Fruit fly (Drosophila melanogaster): Measurements from ENCODE around the gene CG5114.
A peak's percentile ranks its signal among the peaks of the same experiment; 100 is the strongest.

Gene CG5114

dm6 chr3L:15013957-15014692, 31.5 kb downstream of the CG5114 start, which contains the start of gene Reck (continued):
- no peak; the same call in 1 of the 2 replicates for TF ChIP-seq bbx (GFP tag; IDR thresholded peaks at IDR 0.05; ENCODE audit: partially characterized antibody)
- no peak for TF ChIP-seq CG10565 (GFP tag; optimal IDR thresholded peaks at IDR 0.05)
- peak; percentile 34; the same call in 1 of the 2 replicates for TF ChIP-seq CG3847 (GFP tag; IDR thresholded peaks at IDR 0.05)
- peak in 1 of 2 experiments; percentile 13 for TF ChIP-seq crp (GFP tag; optimal IDR thresholded peaks at IDR 0.05)
- TF ChIP-seq hkb (optimal IDR thresholded peaks at IDR 0.05), result no peak
- TF ChIP-seq hkb (GFP tag; IDR thresholded peaks at IDR 0.05), result peak; percentile 95
- TF ChIP-seq CHES-1-like (GFP tag; optimal IDR thresholded peaks at IDR 0.05), result no peak
- TF ChIP-seq CG16813 (GFP tag; IDR thresholded peaks at IDR 0.05; ENCODE audit: partially characterized antibody), result no peak
- no peak for TF ChIP-seq HLH4C (GFP tag; IDR thresholded peaks at IDR 0.05; ENCODE audit: partially characterized antibody)
- no peak for TF ChIP-seq YL-1 (GFP tag; optimal IDR thresholded peaks at IDR 0.05)
- no peak for TF ChIP-seq lov (optimal IDR thresholded peaks at IDR 0.05)
- peak; percentile 85; the same call in 2 of the 3 replicates for TF ChIP-seq lov (GFP tag; IDR thresholded peaks at IDR 0.05)
- no peak for TF ChIP-seq crol (GFP tag; IDR thresholded peaks at IDR 0.05)
- TF ChIP-seq Six4 (GFP tag; optimal IDR thresholded peaks at IDR 0.05), result peak; percentile 79
- peak; percentile 29; the same call in 1 of the 2 replicates for TF ChIP-seq aop (GFP tag; IDR thresholded peaks at IDR 0.05)

- no peak for TF ChIP-seq CG17802 (tag; optimal IDR thresholded peaks at IDR 0.05)
- TF ChIP-seq cato (GFP tag; optimal IDR thresholded peaks at IDR 0.05; ENCODE audit: borderline replicate concordance), result no peak
- peak; percentile 93 for TF ChIP-seq gsb-n (tag; optimal IDR thresholded peaks at IDR 0.05)
- TF ChIP-seq Vsx1 (GFP tag; optimal IDR thresholded peaks at IDR 0.05), result no peak
- peak; percentile 59 for TF ChIP-seq abd-A (tag; optimal IDR thresholded peaks at IDR 0.05)
- TF ChIP-seq CG8290 (GFP tag; optimal IDR thresholded peaks at IDR 0.05), result no peak
- TF ChIP-seq CG8290 (tag; optimal IDR thresholded peaks at IDR 0.05), result no peak
- peak; percentile 32 for TF ChIP-seq cad (GFP tag; optimal IDR thresholded peaks at IDR 0.05)
- peak; percentile 73 for TF ChIP-seq Nf-YB (GFP tag; optimal IDR thresholded peaks at IDR 0.05)
- TF ChIP-seq Pdp1 (GFP tag; optimal IDR thresholded peaks at IDR 0.05), result no peak
- TF ChIP-seq Awh (GFP tag; IDR thresholded peaks at IDR 0.05), result no peak
- TF ChIP-seq run (tag; optimal IDR thresholded peaks at IDR 0.05), result no peak
- TF ChIP-seq CG18011 (GFP tag; optimal IDR thresholded peaks at IDR 0.05), result no peak
- peak; percentile 59 for TF ChIP-seq CG8924 (tag; optimal IDR thresholded peaks at IDR 0.05)
- TF ChIP-seq ssp (GFP tag; IDR thresholded peaks at IDR 0.05), result no peak
- TF ChIP-seq CG11456 (GFP tag; IDR thresholded peaks at IDR 0.05), result no peak
- no peak for TF ChIP-seq sna (GFP tag; IDR thresholded peaks at IDR 0.05; ENCODE audit: partially characterized antibody)
- no peak for TF ChIP-seq br (optimal IDR thresholded peaks at IDR 0.05)
- TF ChIP-seq aop (GFP tag; IDR thresholded peaks at IDR 0.05), result no peak
- TF ChIP-seq ranshi (GFP tag; IDR thresholded peaks at IDR 0.05), result no peak
- TF ChIP-seq Hsf (GFP tag; optimal IDR thresholded peaks at IDR 0.05), result no peak
- TF ChIP-seq CG17359 (tag; optimal IDR thresholded peaks at IDR 0.05), result no peak
- no peak for TF ChIP-seq CG11085 (GFP tag; IDR thresholded peaks at IDR 0.05)
- peak; percentile 75 for TF ChIP-seq CG7745 (tag; optimal IDR thresholded peaks at IDR 0.05)
- no peak for TF ChIP-seq CG6765 (GFP tag; optimal IDR thresholded peaks at IDR 0.05)
- TF ChIP-seq ken (GFP tag; IDR thresholded peaks at IDR 0.05), result no peak
- peak; percentile 41 for TF ChIP-seq cg (GFP tag; optimal IDR thresholded peaks at IDR 0.05)
- TF ChIP-seq pros (GFP tag; optimal IDR thresholded peaks at IDR 0.05), result peak; percentile 91
- peak in 1 of 2 experiments; percentile 47 for TF ChIP-seq Trl (optimal IDR thresholded peaks at IDR 0.05)
- TF ChIP-seq Trl (GFP tag; optimal IDR thresholded peaks at IDR 0.05), result no peak
- TF ChIP-seq seq (GFP tag; IDR thresholded peaks at IDR 0.05), result peak; percentile 47; the same call in 1 of the 2 replicates
- TF ChIP-seq ems (GFP tag; optimal IDR thresholded peaks at IDR 0.05), result no peak
- no peak for TF ChIP-seq CG10321 (GFP tag; IDR thresholded peaks at IDR 0.05)
- no peak for TF ChIP-seq CG9609 (GFP tag; optimal IDR thresholded peaks at IDR 0.05)
- TF ChIP-seq nerfin-1 (tag; optimal IDR thresholded peaks at IDR 0.05), result peak; percentile 50
These were observed 38.4 kb downstream of the CG5114 start for dm6 chr3L:15021008-15021407.

Measured in whole organism, embryonic.